Fruit fly (Drosophila melanogaster) S2 (cell line): ENCODE results near the gene retm.

Source experiments
- CG8478 ChIP-seq: fragments of >200 bp; optimal IDR thresholded peaks from 2 replicates; lab custom pipeline; 2018
- CTCF ChIP-seq, 2 experiments: fragments of >200 bp; optimal IDR thresholded peaks; 2 replicates each; lab custom pipeline; 2018

The retm gene

DNA sequence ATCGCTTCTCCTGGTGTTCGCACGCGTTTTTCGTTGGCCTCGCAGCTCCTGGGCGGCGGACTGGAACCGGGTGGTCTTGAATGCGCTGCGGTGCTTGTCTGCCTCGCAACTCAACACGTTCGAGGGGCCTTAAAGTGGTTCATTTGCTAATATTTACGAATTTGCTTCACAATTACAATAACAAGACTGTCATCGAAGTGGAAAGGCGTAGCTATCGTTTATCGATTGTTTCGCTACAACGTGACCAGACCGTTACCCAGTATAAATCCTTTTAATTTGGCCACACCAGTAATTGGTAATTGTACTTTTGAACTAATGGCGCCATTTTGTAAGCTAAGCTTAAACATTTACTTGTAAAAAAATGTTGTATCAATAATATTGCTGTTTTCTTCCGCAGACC is 21.0 kb upstream of the retm start, which contains the start of gene CG9536:
TSS of gene CG9536 (minus strand) at position 223 of the 400 bp plus-strand sequence.
- no peak for TF ChIP-seq CG8478 (lab: Kevin White, UChicago)
- no peak for TF ChIP-seq CTCF (optimal IDR thresholded peaks at IDR 0.05; lab: Kevin White, UChicago)

DNA sequence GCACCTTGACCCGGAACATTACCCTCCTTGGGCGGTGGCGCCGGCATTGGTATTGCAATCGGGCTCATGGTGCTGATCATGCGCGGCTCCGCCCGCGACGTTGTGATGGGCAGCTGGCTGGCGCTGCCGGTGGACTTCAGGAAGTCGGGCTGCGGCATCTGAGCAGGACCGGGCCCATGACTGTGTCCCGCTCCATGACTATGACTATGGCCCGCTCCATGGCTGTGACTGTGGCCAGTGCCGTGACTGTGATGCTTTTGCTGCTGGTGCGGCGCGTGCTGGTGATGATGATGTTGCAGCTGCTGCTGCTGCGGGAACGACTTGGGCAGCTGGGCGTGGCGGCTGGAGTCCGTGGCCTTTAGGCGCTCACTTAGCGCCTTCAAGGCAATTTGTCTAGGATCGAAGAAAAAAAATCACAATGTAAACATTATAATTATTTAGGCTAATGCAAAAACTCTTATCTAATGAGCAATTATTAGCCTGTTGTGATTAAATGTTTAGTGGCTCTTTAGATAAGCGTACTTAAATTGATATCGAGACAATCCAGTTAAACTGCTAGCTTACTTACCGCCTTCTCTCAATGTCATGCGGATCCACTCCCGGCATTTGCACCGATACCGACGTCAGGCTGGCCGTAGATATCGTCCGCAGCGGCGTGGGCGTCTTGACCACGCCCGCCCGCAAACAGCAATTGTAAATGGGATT is 19.3 kb upstream of the retm start:
- TF ChIP-seq CG8478 (lab: Kevin White, UChicago) (no peak), CTCF (optimal IDR thresholded peaks at IDR 0.05; lab: Kevin White, UChicago) (no peak)

DNA sequence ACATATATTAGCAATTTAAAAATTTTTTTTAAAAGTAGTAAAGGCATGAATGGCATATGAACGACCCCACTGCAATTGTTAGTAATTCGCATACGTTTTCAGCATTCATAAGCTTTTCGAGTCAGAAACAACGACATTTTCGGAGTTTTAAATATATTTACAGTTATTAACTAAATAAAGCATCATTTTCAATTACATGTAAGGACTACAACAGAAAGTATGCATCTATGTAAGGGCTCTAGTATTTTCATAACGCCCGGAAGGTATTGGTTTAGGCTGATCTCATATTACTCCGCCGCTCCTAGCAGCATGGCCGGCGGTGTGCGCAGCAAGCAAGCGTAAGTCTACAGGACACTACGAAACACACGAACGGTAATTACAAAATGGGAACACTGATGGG is 18.6 kb upstream of the retm start:
- TF ChIP-seq CTCF (optimal IDR thresholded peaks at IDR 0.05; lab: Kevin White, UChicago) (no peak), CG8478 (lab: Kevin White, UChicago) (no peak)

dm6 chr2L:6473076-6474037 is 17.6 kb upstream of the retm start, which contains the start of gene mmy:
TSS of gene mmy (minus strand) at chr2L:6473904.
- TF ChIP-seq CG8478 (lab: Kevin White, UChicago) (no peak), CTCF (optimal IDR thresholded peaks at IDR 0.05; lab: Kevin White, UChicago) (no peak)

DNA sequence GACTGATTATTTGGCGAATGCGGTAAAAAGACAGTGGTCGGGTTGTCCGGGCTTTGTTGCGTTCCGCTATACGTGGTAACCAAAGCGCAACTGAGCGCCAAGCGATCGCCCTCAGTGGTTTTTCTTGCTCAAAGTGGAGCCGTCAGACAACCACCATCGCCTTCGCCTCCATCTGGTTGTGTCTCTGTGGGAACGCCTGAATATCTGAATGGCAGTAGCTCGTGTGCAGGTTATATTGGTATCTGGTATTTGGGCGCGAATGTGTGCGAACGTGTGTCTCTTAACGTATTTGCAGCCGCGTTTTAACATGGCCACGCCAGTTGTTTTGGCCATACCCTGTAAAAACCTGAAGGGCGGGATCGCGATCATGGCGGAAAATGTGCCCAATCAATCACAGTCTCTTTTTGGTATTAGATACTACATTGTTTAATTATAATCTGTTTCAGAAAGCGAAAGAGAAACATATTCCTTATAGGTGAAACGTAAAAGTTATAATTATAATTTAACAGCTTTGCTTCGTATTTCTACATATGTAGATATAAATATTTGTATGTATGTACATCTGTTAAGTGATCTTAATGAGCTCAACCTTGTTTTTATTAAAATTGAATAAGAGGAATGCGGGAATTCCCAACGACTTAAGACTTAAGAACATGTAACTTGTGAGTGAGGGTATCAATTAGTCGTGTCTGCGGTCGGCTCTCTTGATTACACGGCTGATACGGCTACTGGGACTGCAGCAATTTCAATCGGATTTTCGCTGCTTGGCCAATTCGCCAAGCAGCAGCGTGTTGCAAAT is 16.4 kb upstream of the retm start:
- TF ChIP-seq CG8478 (lab: Kevin White, UChicago) (no peak), CTCF (optimal IDR thresholded peaks at IDR 0.05; lab: Kevin White, UChicago) (no peak)

DNA sequence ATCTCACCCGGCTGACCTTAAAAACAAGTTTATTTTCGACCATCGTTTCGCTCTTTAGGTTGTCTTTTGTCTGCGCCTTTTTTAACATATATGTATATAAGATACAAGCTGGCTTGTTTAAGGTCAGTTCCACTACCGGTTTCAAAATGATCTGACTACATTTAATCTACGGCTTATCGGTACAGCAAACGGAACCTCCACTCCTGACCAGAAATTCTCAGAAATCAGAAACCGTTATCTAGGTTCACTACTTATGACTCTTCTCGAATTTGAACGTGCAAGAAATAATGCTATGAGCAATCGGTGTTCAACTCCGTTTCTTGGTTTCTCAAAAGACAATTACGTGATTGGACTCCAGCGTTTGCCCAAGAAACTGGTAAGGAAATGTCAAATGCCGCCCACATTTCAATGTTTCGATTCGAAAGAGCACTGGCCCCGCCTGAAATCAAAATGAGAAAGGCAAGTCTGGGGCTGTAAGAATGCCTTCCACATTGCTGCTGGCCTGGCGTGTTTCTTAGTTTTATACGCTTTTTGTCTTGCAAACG is 14.4 kb upstream of the retm start:
- TF ChIP-seq CTCF (optimal IDR thresholded peaks at IDR 0.05; lab: Kevin White, UChicago) (no peak), CG8478 (lab: Kevin White, UChicago) (no peak)

DNA sequence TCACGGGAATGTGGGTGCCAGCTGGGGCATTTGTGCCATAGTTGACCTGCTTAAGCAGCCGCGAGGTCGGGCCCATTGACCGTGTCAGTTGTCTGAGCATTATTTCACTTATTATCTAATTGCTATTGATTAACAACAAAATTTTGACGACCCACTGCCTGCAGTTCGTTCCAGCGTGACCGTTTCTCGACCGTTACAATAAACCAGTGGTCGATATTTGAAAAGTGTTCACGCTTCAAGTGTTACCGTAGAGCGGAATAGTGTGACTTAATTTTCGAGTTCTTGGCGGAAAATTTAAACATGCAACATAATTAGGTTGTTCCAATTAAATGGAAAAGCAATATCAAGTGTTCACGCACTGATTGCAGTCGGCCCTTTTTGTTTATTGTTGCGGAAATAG is 11.8 kb upstream of the retm start, which contains the start of gene HemK1:
TSS of gene HemK1 (minus strand) at position 190 of the 400 bp plus-strand sequence.
- peak in 1 of 2 experiments; percentile 24 for TF ChIP-seq CTCF (optimal IDR thresholded peaks at IDR 0.05; lab: Kevin White, UChicago)
- TF ChIP-seq CG8478 (lab: Kevin White, UChicago), result no peak

DNA sequence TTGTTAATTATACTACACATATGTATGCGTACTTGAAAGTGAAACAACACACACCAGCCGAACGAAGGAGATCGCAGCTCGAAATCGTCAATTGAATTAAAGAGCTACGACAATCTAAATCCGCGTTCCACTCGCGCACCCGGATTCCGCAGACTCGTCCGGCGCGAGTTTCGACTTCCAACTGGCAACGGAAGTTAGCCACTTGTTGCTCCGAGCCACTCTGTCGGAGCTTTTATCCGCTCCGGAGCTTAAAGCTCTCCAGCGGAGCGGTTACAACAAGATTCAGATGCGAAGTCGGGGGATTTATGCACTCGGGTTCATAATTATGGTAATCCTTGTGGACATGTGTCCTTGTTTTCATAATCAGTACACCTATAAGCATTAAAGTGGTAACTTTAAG is 9.8 kb upstream of the retm start, which contains the start of gene Rchy1:
TSS of gene Rchy1 (minus strand) at position 173 of the 400 bp plus-strand sequence.
- TF ChIP-seq CTCF (optimal IDR thresholded peaks at IDR 0.05; lab: Kevin White, UChicago), result no peak
- TF ChIP-seq CG8478 (lab: Kevin White, UChicago), result no peak

- TF ChIP-seq CG8478 (lab: Kevin White, UChicago), result no peak
Observed at dm6 chr2L:6464780-6465179, 9.1 kb upstream of the retm start.

dm6 chr2L:6464270-6464669 is 8.5 kb upstream of the retm start:
- no peak for TF ChIP-seq CTCF (optimal IDR thresholded peaks at IDR 0.05; lab: Kevin White, UChicago)
- no peak for TF ChIP-seq CG8478 (lab: Kevin White, UChicago)

DNA sequence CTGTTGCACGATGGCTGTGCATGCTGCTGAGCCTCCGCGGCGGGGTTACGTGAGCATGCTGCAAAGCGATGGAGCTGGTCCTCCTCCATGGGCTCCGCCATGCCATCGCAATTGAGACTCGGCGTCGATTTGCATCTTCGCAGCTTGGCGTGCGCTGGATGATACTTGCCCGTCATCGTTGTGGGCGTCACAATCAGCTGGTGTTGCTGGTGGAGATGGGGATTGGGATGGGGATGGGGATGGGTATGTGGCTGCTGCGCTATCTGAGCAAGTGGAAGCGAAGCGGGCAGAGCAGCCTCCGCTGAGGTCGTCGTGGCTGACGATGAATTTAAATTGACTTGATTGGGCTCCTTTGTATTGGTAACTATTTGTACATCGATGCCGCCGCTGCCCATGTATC is 7.7 kb upstream of the retm start:
- no peak for TF ChIP-seq CTCF (optimal IDR thresholded peaks at IDR 0.05; lab: Kevin White, UChicago)
- no peak for TF ChIP-seq CG8478 (lab: Kevin White, UChicago)

DNA sequence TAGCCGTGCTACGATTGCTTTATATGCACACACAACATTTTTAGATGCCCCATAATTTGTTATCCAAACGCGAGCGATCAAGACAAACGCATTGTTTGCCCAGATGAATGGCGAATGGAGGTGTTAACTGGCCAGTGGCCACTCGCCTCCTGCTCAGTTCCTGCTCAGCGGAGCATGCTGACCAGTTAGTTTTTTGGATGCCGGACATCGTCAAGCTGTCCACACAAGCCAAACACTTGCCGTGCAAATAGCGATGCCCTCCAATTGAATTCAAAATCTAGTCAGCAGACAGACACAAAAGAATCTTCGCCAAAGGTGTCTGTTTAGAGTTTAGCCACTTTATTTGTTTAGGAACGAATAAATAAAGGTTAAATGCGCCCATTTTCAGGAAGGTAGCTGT is 6.5 kb upstream of the retm start:
- TF ChIP-seq CG8478 (lab: Kevin White, UChicago) (no peak), CTCF (optimal IDR thresholded peaks at IDR 0.05; lab: Kevin White, UChicago) (no peak)

DNA sequence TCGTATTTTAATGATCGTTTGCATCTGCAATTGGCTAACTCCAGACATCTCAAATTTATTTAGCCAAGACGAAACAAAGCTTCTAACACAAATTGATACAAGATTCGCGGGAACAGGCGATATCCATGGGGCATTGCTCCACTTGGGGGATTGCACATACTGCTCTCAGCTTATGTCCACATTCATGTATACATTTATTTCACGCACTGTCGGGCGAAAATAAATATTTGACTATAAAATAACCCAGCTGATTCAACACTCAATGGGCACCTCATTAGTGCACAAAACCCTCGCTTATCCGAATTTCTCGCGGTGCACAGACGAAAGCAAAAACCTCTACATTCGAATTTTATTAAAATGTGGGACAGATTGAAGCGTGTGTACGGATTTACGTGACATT is 5.8 kb upstream of the retm start:
- no peak for TF ChIP-seq CG8478 (lab: Kevin White, UChicago)
- no peak for TF ChIP-seq CTCF (optimal IDR thresholded peaks at IDR 0.05; lab: Kevin White, UChicago)

- TF ChIP-seq CTCF (optimal IDR thresholded peaks at IDR 0.05; lab: Kevin White, UChicago), result no peak
- no peak for TF ChIP-seq CG8478 (lab: Kevin White, UChicago)
Observed at dm6 chr2L:6457583-6457982, 1.9 kb upstream of the retm start.
